Fruit fly (Drosophila melanogaster): ENCODE data around the gene CG3437.

CG3437 gene

dm6 chr3L:9462247-9462769 is 4.8 kb upstream of the CG3437 start (continued):
- TF ChIP-seq fd85E (GFP tag; optimal IDR thresholded peaks at IDR 0.05) = peak; percentile 83
- TF ChIP-seq esn (GFP tag; optimal IDR thresholded peaks at IDR 0.05) = peak; percentile 93
- TF ChIP-seq CG1621 (tag; optimal IDR thresholded peaks at IDR 0.05) = peak; percentile 73
- TF ChIP-seq CG3032 (tag; optimal IDR thresholded peaks at IDR 0.05) = peak; percentile 91
- TF ChIP-seq CG11294 (GFP tag; IDR thresholded peaks at IDR 0.05) = peak; percentile 78
- peak; percentile 87 for TF ChIP-seq Gug (GFP tag; IDR thresholded peaks at IDR 0.05)
- TF ChIP-seq CG10631 (GFP tag; optimal IDR thresholded peaks at IDR 0.05) = peak; percentile 79
- peak; percentile 91 for TF ChIP-seq net (GFP tag; optimal IDR thresholded peaks at IDR 0.05)
- peak; percentile 87 for TF ChIP-seq CG6163 (GFP tag; IDR thresholded peaks at IDR 0.05)
- TF ChIP-seq vri (GFP tag; optimal IDR thresholded peaks at IDR 0.05) = peak; percentile 83
- TF ChIP-seq spab (GFP tag; optimal IDR thresholded peaks at IDR 0.05) = peak; percentile 85
- peak; percentile 95 for TF ChIP-seq CG15336 (GFP tag; IDR thresholded peaks at IDR 0.05)
- TF ChIP-seq CG11902 (GFP tag; optimal IDR thresholded peaks at IDR 0.05) = peak; percentile 59
- peak; percentile 66 to 84 for TF ChIP-seq ss (GFP tag; optimal IDR thresholded peaks at IDR 0.05)
- peak; percentile 96 for TF ChIP-seq CG32006 (GFP tag; optimal IDR thresholded peaks at IDR 0.05)
- peak; percentile 95 for TF ChIP-seq svp (GFP tag)
- TF ChIP-seq Lpt (GFP tag; optimal IDR thresholded peaks at IDR 0.05) = peak; percentile 92
- peak; percentile 81 for TF ChIP-seq fd59A (GFP tag; optimal IDR thresholded peaks at IDR 0.05)
- TF ChIP-seq Sox15 (GFP tag; optimal IDR thresholded peaks at IDR 0.05) = peak; percentile 56
- peak; percentile 91 for TF ChIP-seq pdm3 (GFP tag; optimal IDR thresholded peaks at IDR 0.05)
- TF ChIP-seq CG31627 (GFP tag; optimal IDR thresholded peaks at IDR 0.05) = peak; percentile 77
- TF ChIP-seq CG8319 (GFP tag; optimal IDR thresholded peaks at IDR 0.05) = peak; percentile 52
- TF ChIP-seq CG10669 (GFP tag; optimal IDR thresholded peaks at IDR 0.05) = peak; percentile 90
- peak; percentile 97 for TF ChIP-seq CG6276 (GFP tag; optimal IDR thresholded peaks at IDR 0.05)
- TF ChIP-seq CG34406 (GFP tag; optimal IDR thresholded peaks at IDR 0.05) = peak; percentile 87
- TF ChIP-seq Eip93F (GFP tag; optimal IDR thresholded peaks at IDR 0.05) = peak; percentile 76
- peak; percentile 83 for TF ChIP-seq CG6808 (GFP tag; optimal IDR thresholded peaks at IDR 0.05)
- TF ChIP-seq Eip75B (GFP tag; optimal IDR thresholded peaks at IDR 0.05) = peak; percentile 91
- peak; percentile 80 for TF ChIP-seq cyc (GFP tag; optimal IDR thresholded peaks at IDR 0.05)

dm6 chr3L:9461670-9462246 is 4.3 kb upstream of the CG3437 start:
- TF ChIP-seq CG6808 (GFP tag; optimal IDR thresholded peaks at IDR 0.05) = no peak
- TF ChIP-seq Sox102F (GFP tag; optimal IDR thresholded peaks at IDR 0.05) = no peak
- TF ChIP-seq Ets21C (GFP tag; optimal IDR thresholded peaks at IDR 0.05) = no peak
- no peak for TF ChIP-seq achi (GFP tag; optimal IDR thresholded peaks at IDR 0.05)
- no peak for TF ChIP-seq Blimp-1 (GFP tag; optimal IDR thresholded peaks at IDR 0.05)
- TF ChIP-seq dac (GFP tag; optimal IDR thresholded peaks at IDR 0.05) = no peak
- no peak for TF ChIP-seq Hr4 (GFP tag; optimal IDR thresholded peaks at IDR 0.05)
- TF ChIP-seq CG1621 (tag; optimal IDR thresholded peaks at IDR 0.05) = peak; percentile 47
- TF ChIP-seq Eip78C (GFP tag) = no peak
- TF ChIP-seq topi (GFP tag; optimal IDR thresholded peaks at IDR 0.05) = no peak
- peak; percentile 7 for TF ChIP-seq CG31627 (GFP tag; optimal IDR thresholded peaks at IDR 0.05)
- no peak for TF ChIP-seq dsx (GFP tag; optimal IDR thresholded peaks at IDR 0.05; ENCODE audit: poor library complexity, severe bottlenecking)
- peak; percentile 4 for TF ChIP-seq Sox14 (GFP tag; optimal IDR thresholded peaks at IDR 0.05)
- TF ChIP-seq CG8632 (GFP tag; optimal IDR thresholded peaks at IDR 0.05) = no peak
- peak; percentile 43; the same call in 1 of the 3 replicates for TF ChIP-seq CG6163 (GFP tag; IDR thresholded peaks at IDR 0.05)
- no peak for TF ChIP-seq CG8119 (GFP tag; IDR thresholded peaks at IDR 0.05)
- no peak for TF ChIP-seq Gug (GFP tag; IDR thresholded peaks at IDR 0.05)
- no peak for TF ChIP-seq CG6792 (GFP tag; optimal IDR thresholded peaks at IDR 0.05)
- TF ChIP-seq Hr39 (GFP tag; optimal IDR thresholded peaks at IDR 0.05) = peak; percentile 50
- no peak for TF ChIP-seq Sox15 (GFP tag; optimal IDR thresholded peaks at IDR 0.05)
- no peak for TF ChIP-seq CG7368 (GFP tag; optimal IDR thresholded peaks at IDR 0.05)
- TF ChIP-seq CG10631 (GFP tag; optimal IDR thresholded peaks at IDR 0.05) = no peak
- no peak for TF ChIP-seq CG8319 (GFP tag; optimal IDR thresholded peaks at IDR 0.05)
- TF ChIP-seq fkh (GFP tag; optimal IDR thresholded peaks at IDR 0.05) = no peak
- no peak for TF ChIP-seq Lpt (GFP tag; optimal IDR thresholded peaks at IDR 0.05)
- peak; percentile 62 for TF ChIP-seq eg (GFP tag; IDR thresholded peaks at IDR 0.05)
- TF ChIP-seq Met (GFP tag; optimal IDR thresholded peaks at IDR 0.05) = no peak
- no peak for TF ChIP-seq CG9139 (GFP tag; optimal IDR thresholded peaks at IDR 0.05)
- TF ChIP-seq CG11294 (GFP tag; IDR thresholded peaks at IDR 0.05) = peak; percentile 36; the same call in 1 of the 2 replicates
- no peak for TF ChIP-seq Hr38 (GFP tag; optimal IDR thresholded peaks at IDR 0.05)
- TF ChIP-seq Eip75B (GFP tag; optimal IDR thresholded peaks at IDR 0.05) = no peak
- no peak for TF ChIP-seq spab (GFP tag; optimal IDR thresholded peaks at IDR 0.05)

Measured in whole organism, prepupa.